Fruit fly (Drosophila melanogaster): ENCODE data around the gene CG12355.

CG12355 gene

DNA sequence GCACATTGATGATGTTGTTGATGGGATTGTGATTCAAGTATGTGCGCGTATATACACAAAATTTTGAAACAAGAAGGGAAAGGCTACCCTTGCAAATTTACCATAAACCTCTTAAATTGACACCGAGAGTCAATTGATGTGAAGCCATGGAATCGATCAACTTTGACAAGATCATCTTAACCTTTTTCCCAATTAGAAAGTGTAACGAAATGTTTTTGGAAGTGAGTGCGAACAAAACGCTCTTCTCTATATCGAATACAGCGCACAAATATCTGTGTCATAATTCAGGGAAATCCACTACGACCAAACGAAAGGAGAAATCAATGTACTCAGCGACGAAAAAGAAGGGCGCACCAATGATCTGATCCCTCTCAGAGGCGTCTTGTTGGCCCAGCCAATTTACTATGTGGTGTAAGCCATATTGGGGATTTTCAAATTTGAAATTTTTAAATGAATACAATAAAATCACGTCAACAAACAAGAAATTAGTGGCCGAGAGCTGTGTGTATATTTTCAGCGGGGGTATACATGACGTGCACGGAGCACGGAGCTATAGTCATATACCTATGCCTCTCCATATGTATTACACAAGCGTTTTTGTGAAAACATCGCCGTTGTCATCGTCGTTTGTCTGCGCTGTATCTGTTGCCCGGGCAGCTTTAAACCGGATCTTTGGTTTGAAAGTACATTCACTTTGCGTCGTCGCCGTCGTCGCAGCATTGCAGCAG is 38.2 kb upstream of the CG12355 start (continued):
- TF ChIP-seq CG31441 (GFP tag; IDR thresholded peaks at IDR 0.05) (no peak), gsb (GFP tag; IDR thresholded peaks at IDR 0.05) (no peak), CG12659 (GFP tag; optimal IDR thresholded peaks at IDR 0.05) (peak; percentile 31), YL-1 (GFP tag; optimal IDR thresholded peaks at IDR 0.05) (no peak), shn (GFP tag; optimal IDR thresholded peaks at IDR 0.05) (no peak), CG4820 (GFP tag; optimal IDR thresholded peaks at IDR 0.05) (no peak), jigr1 (GFP tag; IDR thresholded peaks at IDR 0.05) (no peak), mam (GFP tag; optimal IDR thresholded peaks at IDR 0.05) (peak; percentile 52), MESR4 (GFP tag; optimal IDR thresholded peaks at IDR 0.05) (no peak), Med (GFP tag) (peak; percentile 86), MTF-1 (GFP tag; optimal IDR thresholded peaks at IDR 0.05; ENCODE audit: borderline replicate concordance) (no peak), Bteb2 (GFP tag; optimal IDR thresholded peaks at IDR 0.05) (no peak), ash1 (GFP tag; optimal IDR thresholded peaks at IDR 0.05) (no peak), tx (GFP tag; optimal IDR thresholded peaks at IDR 0.05) (no peak), CG31388 (GFP tag; optimal IDR thresholded peaks at IDR 0.05) (peak; percentile 10), stc (GFP tag; IDR thresholded peaks at IDR 0.05) (peak; percentile 45), CG6254 (GFP tag; optimal IDR thresholded peaks at IDR 0.05) (no peak), Dek (tag; optimal IDR thresholded peaks at IDR 0.05) (no peak), CG7357 (GFP tag; IDR thresholded peaks at IDR 0.05) (0 out of 3 replicates have a peak, but pooled peaks have one; percentile 8), ab (GFP tag; optimal IDR thresholded peaks at IDR 0.05) (no peak), fd102C (GFP tag; optimal IDR thresholded peaks at IDR 0.05) (no peak), CG6791 (GFP tag; IDR thresholded peaks at IDR 0.05; ENCODE audit: partially characterized antibody) (no peak), Sox102F (GFP tag; optimal IDR thresholded peaks at IDR 0.05) (peak; percentile 58), corto (GFP tag; optimal IDR thresholded peaks at IDR 0.05) (peak; percentile 3), dysf (GFP tag; IDR thresholded peaks at IDR 0.05) (peak; percentile 53), CG2712 (tag; optimal IDR thresholded peaks at IDR 0.05) (peak; percentile 63), CG8359 (GFP tag; optimal IDR thresholded peaks at IDR 0.05; ENCODE audit: borderline replicate concordance) (no peak), CG13296 (GFP tag; optimal IDR thresholded peaks at IDR 0.05) (no peak), CkIIα-i1 (GFP tag; IDR thresholded peaks at IDR 0.05) (no peak), Lim3 (GFP tag; IDR thresholded peaks at IDR 0.05) (no peak), CG32532 (GFP tag; IDR thresholded peaks at IDR 0.05) (no peak; the same call in 1 of the 2 replicates), gfzf (GFP tag; optimal IDR thresholded peaks at IDR 0.05) (no peak), trh (GFP tag; optimal IDR thresholded peaks at IDR 0.05) (no peak), salm (tag; optimal IDR thresholded peaks at IDR 0.05) (no peak), gro (GFP tag; optimal IDR thresholded peaks at IDR 0.05) (no peak), jumu (GFP tag; optimal IDR thresholded peaks at IDR 0.05) (no peak), h (optimal IDR thresholded peaks at IDR 0.05) (no peak), fd3F (GFP tag; optimal IDR thresholded peaks at IDR 0.05) (no peak), dan (GFP tag; IDR thresholded peaks at IDR 0.05) (no peak), CG1792 (GFP tag; optimal IDR thresholded peaks at IDR 0.05) (peak; percentile 29), so (GFP tag; IDR thresholded peaks at IDR 0.05) (peak; percentile 71; the same call in 2 of the 3 replicates), CG8478 (optimal IDR thresholded peaks at IDR 0.05) (no peak), bab2 (GFP tag; optimal IDR thresholded peaks at IDR 0.05) (peak; percentile 33), ind (GFP tag; optimal IDR thresholded peaks at IDR 0.05) (peak; percentile 52), TFAM (GFP tag; optimal IDR thresholded peaks at IDR 0.05) (no peak), CG11695 (GFP tag; IDR thresholded peaks at IDR 0.05) (no peak), CG4730 (GFP tag; IDR thresholded peaks at IDR 0.05) (no peak), cwo (GFP tag; optimal IDR thresholded peaks at IDR 0.05) (peak; percentile 5), Oaz (GFP tag; IDR thresholded peaks at IDR 0.05) (no peak), Gug (GFP tag; IDR thresholded peaks at IDR 0.05) (0 out of 4 replicates have a peak, but pooled peaks have one; percentile 25), E2f2 (GFP tag; IDR thresholded peaks at IDR 0.05) (no peak)
